Fruit fly (Drosophila melanogaster) whole organism, embryonic: ENCODE results near the gene atl.

Experiments used
- B-H2 ChIP-seq: fragments of 200-800 bp; sonication (Bioruptor generic); optimal IDR thresholded peaks from 2 replicates; lab custom pipeline; 2018; ENCODE audit warnings: missing biosample characterization, mild to moderate bottlenecking, missing genetic modification characterization
- CG10979 ChIP-seq: fragments of 200-800 bp; sonication (Bioruptor generic); optimal IDR thresholded peaks from 2 replicates; lab custom pipeline; 2018; ENCODE audit warnings: missing biosample characterization, mild to moderate bottlenecking, missing genetic modification characterization, moderate library complexity
- CG3847 ChIP-seq: fragments of 200-800 bp; sonication (Bioruptor generic); IDR thresholded peaks from 2 replicates; pipeline ENCODE4 v1.3.6; 2022; ENCODE audit warnings: missing biosample characterization, missing genetic modification characterization
- Myb ChIP-seq: fragments of 200-800 bp; sonication (Bioruptor generic); optimal IDR thresholded peaks from 2 replicates; lab custom pipeline; 2016; ENCODE audit warnings: missing biosample characterization, missing genetic modification characterization
- corto ChIP-seq: fragments of 200-800 bp; sonication (Bioruptor generic); optimal IDR thresholded peaks from 2 replicates; lab custom pipeline; 2016; ENCODE audit warnings: missing biosample characterization, mild to moderate bottlenecking, missing genetic modification characterization, moderate library complexity
- dm ChIP-seq: fragments of 200-800 bp; sonication (Bioruptor generic); optimal IDR thresholded peaks from 3 replicates; lab custom pipeline; 2016; ENCODE audit warnings: missing biosample characterization, missing genetic modification characterization
- sr ChIP-seq: fragments of 200-800 bp; sonication (Bioruptor generic); IDR thresholded peaks from 3 replicates; pipeline ENCODE4 v1.3.6; 2022; ENCODE audit warnings: missing biosample characterization, missing genetic modification characterization

DNA sequence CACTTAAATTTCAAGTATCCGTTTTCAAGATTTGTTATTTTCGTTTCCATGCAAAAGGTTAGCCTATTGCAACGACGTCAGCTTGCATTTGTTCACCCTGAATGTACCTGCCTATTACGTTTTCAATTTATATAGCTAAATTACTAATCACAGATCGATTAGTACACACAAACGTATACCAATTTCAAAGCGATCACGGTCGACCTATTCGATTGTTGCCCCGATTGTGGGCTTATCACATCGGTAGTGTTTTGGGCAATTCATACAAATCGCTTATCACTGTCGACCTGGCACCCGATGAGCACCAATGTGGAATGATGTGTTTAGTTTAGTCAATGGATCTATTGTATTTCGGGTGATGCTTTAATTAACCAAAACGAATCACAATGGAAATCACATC lies 28.6 kb upstream of the atl start:
- TF ChIP-seq dm (no peak), corto (GFP tag; lab: Kevin White, UChicago) (no peak), sr (GFP tag; lab: Robert Waterston, UW) (no peak), Myb (GFP tag; lab: Kevin White, UChicago) (no peak), CG3847 (GFP tag; lab: Robert Waterston, UW) (no peak), B-H2 (GFP tag; lab: Kevin White, UChicago) (no peak), CG10979 (no peak)
